Fruit fly (Drosophila melanogaster) whole organism, embryonic: ENCODE results near the gene Cyt-c1L.
A peak's percentile ranks its signal among the peaks of the same experiment; 100 is the strongest.

Experiments
- Aef1 ChIP-seq: fragments of 200-800 bp; sonication (Bioruptor generic); IDR thresholded peaks from 3 replicates; pipeline ENCODE4 v1.3.6; 2022; ENCODE audit warnings: missing biosample characterization, missing genetic modification characterization
- Antp ChIP-seq: fragments of 200-800 bp; sonication (Bioruptor generic); optimal IDR thresholded peaks from 3 replicates; lab custom pipeline; 2016; ENCODE audit warnings: missing biosample characterization, missing genetic modification characterization
- CG10209 ChIP-seq: fragments of 200-800 bp; sonication (Bioruptor generic); optimal IDR thresholded peaks from 3 replicates; lab custom pipeline; 2017; ENCODE audit warnings: missing biosample characterization, mild to moderate bottlenecking, missing genetic modification characterization, missing genetic modification reagents
- CG1024 ChIP-seq: fragments of 200-800 bp; sonication (Bioruptor generic); IDR thresholded peaks from 2 replicates; pipeline ENCODE4 v1.3.6; 2022; ENCODE audit warnings: missing biosample characterization, missing genetic modification characterization
- CG11695 ChIP-seq: fragments of 200-800 bp; sonication (Bioruptor generic); IDR thresholded peaks from 3 replicates; pipeline ENCODE4 v1.3.6; 2022; ENCODE audit warnings: missing biosample characterization, missing genetic modification characterization
- CG12219 ChIP-seq: fragments of 200-800 bp; sonication (Bioruptor generic); optimal IDR thresholded peaks from 3 replicates; lab custom pipeline; 2018; ENCODE audit warnings: missing biosample characterization, mild to moderate bottlenecking, missing genetic modification characterization
- CG13894 ChIP-seq: fragments of 200-800 bp; sonication (Bioruptor generic); optimal IDR thresholded peaks from 3 replicates; lab custom pipeline; 2018; ENCODE audit warnings: missing biosample characterization, mild to moderate bottlenecking, missing genetic modification characterization, moderate library complexity
- CG14860 ChIP-seq: fragments of 200-800 bp; sonication (Bioruptor generic); IDR thresholded peaks from 3 replicates; pipeline ENCODE4 v1.3.6; 2022; ENCODE audit warnings: missing biosample characterization, missing genetic modification characterization; ENCODE audit not compliant: partially characterized antibody
- CG15073 ChIP-seq: fragments of 200-800 bp; sonication (Bioruptor generic); optimal IDR thresholded peaks from 2 replicates; lab custom pipeline; 2016; ENCODE audit warnings: missing biosample characterization, missing genetic modification characterization
- CG1529 ChIP-seq: fragments of 200-800 bp; sonication (Bioruptor generic); optimal IDR thresholded peaks from 3 replicates; lab custom pipeline; 2018; ENCODE audit warnings: missing biosample characterization, missing genetic modification characterization
- CG15601 ChIP-seq: fragments of 200-800 bp; sonication (Bioruptor generic); optimal IDR thresholded peaks from 3 replicates; lab custom pipeline; 2019; ENCODE audit warnings: missing biosample characterization, mild to moderate bottlenecking, missing genetic modification characterization, moderate library complexity
- CG16813 ChIP-seq: fragments of 200-800 bp; sonication (Bioruptor generic); IDR thresholded peaks from 3 replicates; pipeline ENCODE4 v1.3.6; 2022; ENCODE audit warnings: missing biosample characterization, missing genetic modification characterization; ENCODE audit not compliant: partially characterized antibody
- CG16863 ChIP-seq: fragments of 200-800 bp; sonication (Bioruptor generic); optimal IDR thresholded peaks from 3 replicates; lab custom pipeline; 2016; ENCODE audit warnings: missing biosample characterization, missing genetic modification characterization
- CG18476 ChIP-seq: fragments of 200-800 bp; sonication (Bioruptor generic); optimal IDR thresholded peaks from 2 replicates; lab custom pipeline; 2016; ENCODE audit warnings: missing biosample characterization, mild to moderate bottlenecking, missing genetic modification characterization
- CG30020 ChIP-seq: fragments of 200-800 bp; optimal IDR thresholded peaks from 2 replicates; lab custom pipeline; 2019; ENCODE audit warnings: missing biosample characterization, mild to moderate bottlenecking, missing genetic modification characterization, moderate library complexity
- CG30403 ChIP-seq: fragments of 200-800 bp; sonication (Bioruptor generic); optimal IDR thresholded peaks from 3 replicates; lab custom pipeline; 2016; ENCODE audit warnings: missing biosample characterization, missing genetic modification characterization
- CG4854 ChIP-seq: fragments of 200-800 bp; sonication (Bioruptor generic); optimal IDR thresholded peaks from 2 replicates; lab custom pipeline; 2016; ENCODE audit warnings: missing biosample characterization, missing genetic modification characterization, inconsistent platforms
- CG9817 ChIP-seq: fragments of 200-800 bp; sonication (Bioruptor generic); optimal IDR thresholded peaks from 2 replicates; lab custom pipeline; 2018; ENCODE audit warnings: missing biosample characterization, mild to moderate bottlenecking, missing genetic modification characterization, moderate library complexity
- CkIIα-i1 ChIP-seq: fragments of 200-800 bp; sonication (Bioruptor generic); IDR thresholded peaks from 2 replicates; pipeline ENCODE4 v1.3.6; 2022; ENCODE audit warnings: missing biosample characterization, missing genetic modification characterization
- Dek ChIP-seq: fragments of 200-800 bp; sonication (Bioruptor generic); optimal IDR thresholded peaks from 3 replicates; lab custom pipeline; 2019; ENCODE audit warnings: missing biosample characterization, mild to moderate bottlenecking, missing genetic modification characterization, moderate library complexity
- Dp ChIP-seq: fragments of 200-800 bp; sonication (Bioruptor generic); optimal IDR thresholded peaks from 2 replicates; lab custom pipeline; 2018; ENCODE audit warnings: missing biosample characterization, mild to moderate bottlenecking, missing genetic modification characterization, moderate library complexity
- Eip74EF ChIP-seq, 2 experiments: fragments of 200-800 bp in 1 of 2; fragments of >200 bp in 1 of 2; sonication (Bioruptor generic) in 1 of 2; optimal IDR thresholded peaks; 2 replicates each; lab custom pipeline; 2017 to 2019; ENCODE audit warnings: missing biosample characterization in 2 of 2, missing genetic modification characterization in 2 of 2, mild to moderate bottlenecking in 1 of 2, moderate library complexity in 1 of 2
- H2.0 ChIP-seq: fragments of 200-800 bp; sonication (Bioruptor generic); IDR thresholded peaks from 2 replicates; pipeline ENCODE4 v1.3.6; 2022; ENCODE audit warnings: missing biosample characterization, missing genetic modification characterization
- HLH4C ChIP-seq: fragments of 200-800 bp; sonication (Bioruptor generic); IDR thresholded peaks from 3 replicates; pipeline ENCODE4 v1.3.6; 2022; ENCODE audit warnings: missing biosample characterization, missing genetic modification characterization; ENCODE audit not compliant: partially characterized antibody
- Meics ChIP-seq: fragments of 200-800 bp; sonication (Bioruptor generic); optimal IDR thresholded peaks from 2 replicates; lab custom pipeline; 2017; ENCODE audit warnings: missing biosample characterization, mild to moderate bottlenecking, missing genetic modification characterization
- NK7.1 ChIP-seq: fragments of 200-800 bp; sonication (Bioruptor generic); optimal IDR thresholded peaks from 3 replicates; lab custom pipeline; 2016; ENCODE audit warnings: missing biosample characterization, missing genetic modification characterization
- Nf-YB ChIP-seq: fragments of 200-800 bp; sonication (Bioruptor generic); optimal IDR thresholded peaks from 3 replicates; lab custom pipeline; 2019; ENCODE audit warnings: missing biosample characterization, mild to moderate bottlenecking, missing genetic modification characterization, moderate library complexity
- PHDP ChIP-seq: fragments of 200-800 bp; sonication (Bioruptor generic); optimal IDR thresholded peaks from 3 replicates; lab custom pipeline; 2018; ENCODE audit warnings: missing biosample characterization, mild to moderate bottlenecking, missing genetic modification characterization, moderate library complexity
- Scr ChIP-seq: fragments of 200-800 bp; sonication (Bioruptor generic); IDR thresholded peaks from 2 replicates; pipeline ENCODE4 v1.3.6; 2022; ENCODE audit warnings: missing biosample characterization, missing genetic modification characterization; ENCODE audit not compliant: partially characterized antibody
- Xbp1 ChIP-seq: fragments of 200-800 bp; sonication (Bioruptor generic); optimal IDR thresholded peaks from 3 replicates; lab custom pipeline; 2016; ENCODE audit warnings: missing biosample characterization, mild to moderate bottlenecking, missing genetic modification characterization
- ase ChIP-seq: fragments of 200-800 bp; sonication (Bioruptor generic); IDR thresholded peaks from 3 replicates; pipeline ENCODE4 v1.3.6; 2022; ENCODE audit warnings: missing biosample characterization, missing genetic modification characterization
- crc ChIP-seq: fragments of 200-800 bp; sonication (Bioruptor generic); optimal IDR thresholded peaks from 2 replicates; lab custom pipeline; 2016; ENCODE audit warnings: missing biosample characterization, missing genetic modification characterization
- cwo ChIP-seq: fragments of 200-800 bp; sonication (Bioruptor generic); optimal IDR thresholded peaks from 3 replicates; lab custom pipeline; 2017; ENCODE audit warnings: missing biosample characterization, missing genetic modification characterization, mild to moderate bottlenecking, moderate library complexity, missing genetic modification reagents
- dmrt11E ChIP-seq: fragments of 200-800 bp; sonication (Bioruptor generic); optimal IDR thresholded peaks from 3 replicates; lab custom pipeline; 2018; ENCODE audit warnings: missing biosample characterization, mild to moderate bottlenecking, missing genetic modification characterization, moderate library complexity
- fd3F ChIP-seq: fragments of 200-800 bp; sonication (Bioruptor generic); optimal IDR thresholded peaks from 2 replicates; lab custom pipeline; 2018; ENCODE audit warnings: missing biosample characterization, mild to moderate bottlenecking, missing genetic modification characterization, moderate library complexity
- gro ChIP-seq: fragments of 200-800 bp; sonication (Bioruptor generic); optimal IDR thresholded peaks from 2 replicates; lab custom pipeline; 2016; ENCODE audit warnings: missing biosample characterization, missing genetic modification characterization
- hkb ChIP-seq, 2 experiments: fragments of 200-800 bp in 1 of 2; fragments of >200 bp in 1 of 2; sonication (Bioruptor generic) in 1 of 2; IDR thresholded peaks in 1 of 2; optimal IDR thresholded peaks in 1 of 2; 2 replicates each; pipeline versions ENCODE4 v1.3.6 to Lab custom; 2017 to 2022; ENCODE audit warnings: missing biosample characterization in 1 of 2, missing genetic modification characterization in 1 of 2
- lmd ChIP-seq: fragments of 200-800 bp; sonication (Bioruptor generic); IDR thresholded peaks from 2 replicates; pipeline ENCODE4 v1.3.6; 2022; ENCODE audit warnings: missing biosample characterization, missing genetic modification characterization
- p53 ChIP-seq: fragments of 200-800 bp; sonication (Bioruptor generic); optimal IDR thresholded peaks from 2 replicates; lab custom pipeline; 2016; ENCODE audit warnings: missing biosample characterization, missing genetic modification characterization
- pho ChIP-seq: fragments of 200-800 bp; sonication (Bioruptor generic); optimal IDR thresholded peaks from 2 replicates; lab custom pipeline; 2016; ENCODE audit warnings: missing biosample characterization, missing genetic modification characterization
- phol ChIP-seq: fragments of 200-800 bp; sonication (Bioruptor generic); optimal IDR thresholded peaks from 3 replicates; lab custom pipeline; 2018; ENCODE audit warnings: missing biosample characterization, mild to moderate bottlenecking, missing genetic modification characterization, moderate library complexity
- pros ChIP-seq: fragments of 200-800 bp; sonication (Bioruptor generic); optimal IDR thresholded peaks from 3 replicates; lab custom pipeline; 2019; ENCODE audit warnings: missing biosample characterization, mild to moderate bottlenecking, missing genetic modification characterization, moderate library complexity
- rib ChIP-seq: fragments of 200-800 bp; sonication (Bioruptor generic); IDR thresholded peaks from 2 replicates; pipeline ENCODE4 v1.3.6; 2022; ENCODE audit warnings: missing biosample characterization, missing genetic modification characterization
- tna ChIP-seq: fragments of 200-800 bp; sonication (Bioruptor generic); IDR thresholded peaks from 2 replicates; pipeline ENCODE4 v1.3.6; 2022; ENCODE audit warnings: missing biosample characterization, missing genetic modification characterization; ENCODE audit not compliant: partially characterized antibody
- unpg ChIP-seq: fragments of 200-800 bp; sonication (Bioruptor generic); optimal IDR thresholded peaks from 3 replicates; lab custom pipeline; 2018; ENCODE audit warnings: missing biosample characterization, mild to moderate bottlenecking, missing genetic modification characterization, moderate library complexity
- vfl ChIP-seq: fragments of 200-800 bp; sonication (Bioruptor generic); optimal IDR thresholded peaks from 2 replicates; lab custom pipeline; 2016; ENCODE audit warnings: missing biosample characterization, missing genetic modification characterization

Cyt-c1L gene

dm6 chr3R:29157418-29158398 is 46.2 kb downstream of the Cyt-c1L start, which contains the start of gene rdog (continued):
- no peak for TF ChIP-seq CG15073 (GFP tag; lab: Kevin White, UChicago)
- peak; percentile 83 for TF ChIP-seq CG16863 (GFP tag; lab: Kevin White, UChicago)
- peak; percentile 67 for TF ChIP-seq CG15601 (tag; lab: Kevin White, UChicago)
- peak; percentile 42; the same call in 1 of the 3 replicates for TF ChIP-seq Aef1 (GFP tag; lab: Robert Waterston, UW)
- TF ChIP-seq H2.0 (GFP tag; lab: Robert Waterston, UW) = peak; percentile 36; the same call in 1 of the 2 replicates
- TF ChIP-seq ase (GFP tag; lab: Robert Waterston, UW) = no peak
- TF ChIP-seq CG1024 (GFP tag; lab: Robert Waterston, UW) = peak; percentile 31; the same call in 1 of the 2 replicates
- TF ChIP-seq NK7.1 = peak; percentile 62
- no peak for TF ChIP-seq tna (GFP tag; lab: Robert Waterston, UW)
- peak; percentile 81 for TF ChIP-seq CG10209
- peak; percentile 42 for TF ChIP-seq p53 (GFP tag; lab: Kevin White, UChicago)
- TF ChIP-seq CG12219 = peak; percentile 72
- TF ChIP-seq CkIIα-i1 (GFP tag; lab: Robert Waterston, UW) = no peak
- TF ChIP-seq dmrt11E (tag; lab: Kevin White, UChicago) = peak; percentile 82
- peak; percentile 61 for TF ChIP-seq CG1529 (GFP tag; lab: Kevin White, UChicago)
- TF ChIP-seq CG16813 = no peak
- TF ChIP-seq CG13894 = peak; percentile 89
- peak; percentile 84 for TF ChIP-seq Xbp1 (GFP tag; lab: Kevin White, UChicago)
- TF ChIP-seq phol (tag; lab: Kevin White, UChicago) = peak; percentile 69
- peak; percentile 77 for TF ChIP-seq unpg (GFP tag; lab: Kevin White, UChicago)
- TF ChIP-seq CG11695 = no peak
- peak; percentile 58 for TF ChIP-seq crc
- TF ChIP-seq pho = peak; percentile 83
- peak; percentile 55 for TF ChIP-seq Nf-YB (GFP tag; lab: Kevin White, UChicago)
- TF ChIP-seq Eip74EF (GFP tag; optimal IDR thresholded peaks at IDR 0.05; lab: Kevin White, UChicago) = no peak
- TF ChIP-seq pros (GFP tag; lab: Kevin White, UChicago) = no peak
- peak; percentile 81 for TF ChIP-seq Meics (GFP tag; lab: Kevin White, UChicago)
- TF ChIP-seq CG14860 (GFP tag; lab: Robert Waterston, UW) = no peak
- no peak for TF ChIP-seq HLH4C (GFP tag; lab: Robert Waterston, UW)
- peak; percentile 88 for TF ChIP-seq CG30403 (GFP tag; lab: Kevin White, UChicago)
- peak; percentile 65 for TF ChIP-seq Dek (tag; lab: Kevin White, UChicago)
- TF ChIP-seq Scr (GFP tag; lab: Robert Waterston, UW) = 0 out of 2 replicates have a peak, but pooled peaks have one; percentile 25
- TF ChIP-seq hkb (optimal IDR thresholded peaks at IDR 0.05; lab: Kevin White, UChicago) = no peak
- TF ChIP-seq hkb (GFP tag; IDR thresholded peaks at IDR 0.05; lab: Robert Waterston, UW) = peak; percentile 61
- TF ChIP-seq vfl (GFP tag; lab: Kevin White, UChicago) = peak; percentile 49
- peak; percentile 53 for TF ChIP-seq cwo (GFP tag; lab: Kevin White, UChicago)
- peak; percentile 31 for TF ChIP-seq fd3F
- peak; percentile 65 for TF ChIP-seq PHDP (tag; lab: Kevin White, UChicago)
- TF ChIP-seq gro (GFP tag; lab: Kevin White, UChicago) = peak; percentile 90
- TF ChIP-seq CG30020 (tag; lab: Kevin White, UChicago) = peak; percentile 46
- no peak for TF ChIP-seq Dp (GFP tag; lab: Kevin White, UChicago)
- peak; percentile 27; the same call in 1 of the 2 replicates for TF ChIP-seq rib (GFP tag; lab: Robert Waterston, UW)
- TF ChIP-seq CG4854 (GFP tag; lab: Kevin White, UChicago) = peak; percentile 74
- TF ChIP-seq CG9817 (tag; lab: Kevin White, UChicago) = peak; percentile 79
- peak; percentile 82 for TF ChIP-seq Antp
- peak; percentile 77 for TF ChIP-seq lmd (GFP tag; lab: Robert Waterston, UW)
- TF ChIP-seq CG18476 = peak; percentile 85
